Worm (Caenorhabditis elegans) whole organism, L1 larva: ENCODE results near the gene smrc-1.

Experiments used
- fos-1 ChIP-seq: fragments of 150-350 bp; optimal IDR thresholded peaks from 2 replicates; lab custom pipeline; 2014; ENCODE audit warnings: missing biosample characterization, missing genetic modification characterization
- nhr-28 ChIP-seq: fragments of 150-350 bp; optimal IDR thresholded peaks from 2 replicates; lab custom pipeline; 2014; ENCODE audit warnings: missing biosample characterization, missing genetic modification characterization
- nhr-76 ChIP-seq: sonication (generic microtip); optimal IDR thresholded peaks from 2 replicates; lab custom pipeline; 2017; ENCODE audit warnings: missing biosample characterization, missing genetic modification characterization
- pqm-1 ChIP-seq: sonication (generic microtip); optimal IDR thresholded peaks from 3 replicates; lab custom pipeline; 2017; ENCODE audit warnings: missing biosample characterization, missing genetic modification characterization

ce11 chrIII:6402346-6402745 lies 11.6 kb downstream of the smrc-1 start:
- no peak for TF ChIP-seq pqm-1 (tag; lab: Kevin White, UChicago)
- no peak for TF ChIP-seq fos-1 (tag; lab: Kevin White, UChicago)
- no peak for TF ChIP-seq nhr-76 (tag; lab: Kevin White, UChicago)
- no peak for TF ChIP-seq nhr-28 (tag; lab: Kevin White, UChicago)
